Worm (Caenorhabditis elegans): ENCODE results near the gene F21D5.4.

Gene F21D5.4

DNA sequence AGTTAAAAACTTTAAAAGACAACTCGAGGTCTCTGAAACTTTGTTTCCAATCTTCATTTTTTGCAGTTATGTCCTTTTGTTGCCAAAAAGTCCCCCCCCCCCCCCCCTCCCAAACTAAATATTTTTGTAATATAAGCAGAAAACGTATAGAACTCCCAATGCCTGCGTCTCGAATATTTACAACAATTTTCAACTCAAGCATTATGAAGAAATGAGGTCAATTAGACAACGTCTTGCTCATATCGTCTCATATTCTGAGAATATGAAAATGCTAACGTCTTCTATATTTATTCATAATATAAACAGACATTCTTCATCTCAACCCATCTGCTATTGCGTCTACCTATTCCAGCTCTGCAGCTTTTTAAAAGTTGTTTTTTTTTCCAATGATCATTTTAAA is 19.7 kb upstream of the F21D5.4 start, which contains the start of gene H23L24.1 (continued):
- no peak for TF ChIP-seq madf-9 (GFP tag; conservative IDR thresholded peaks at IDR 0.05)

DNA sequence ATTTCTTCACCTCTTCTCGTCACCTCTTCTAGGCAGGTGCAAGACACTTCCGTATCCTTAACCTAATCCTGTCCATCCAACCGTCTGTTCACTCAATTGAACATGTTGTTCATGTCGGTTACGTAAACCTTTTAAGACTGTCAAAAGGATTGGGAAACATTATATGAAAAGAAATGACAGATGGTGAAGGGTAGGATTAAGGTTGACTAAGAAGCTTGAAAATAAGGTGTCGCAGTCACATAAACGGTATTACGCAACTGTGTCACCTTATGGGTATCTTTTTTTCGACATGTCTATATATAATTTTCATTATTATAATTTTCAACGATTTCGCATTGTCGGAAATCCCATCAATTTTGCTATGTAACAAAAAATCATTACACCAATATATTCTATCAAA is 15.1 kb upstream of the F21D5.4 start:
- no peak for TF ChIP-seq nhr-28 (tag; optimal IDR thresholded peaks at IDR 0.05)
- TF ChIP-seq ztf-7 (tag; optimal IDR thresholded peaks at IDR 0.05), result no peak
- no peak for TF ChIP-seq ZK337.2 (GFP tag; IDR thresholded peaks at IDR 0.05)
- TF ChIP-seq F10B5.3 (tag; optimal IDR thresholded peaks at IDR 0.05), result no peak
- TF ChIP-seq F44E2.7 (GFP tag; IDR thresholded peaks at IDR 0.05), result no peak

DNA sequence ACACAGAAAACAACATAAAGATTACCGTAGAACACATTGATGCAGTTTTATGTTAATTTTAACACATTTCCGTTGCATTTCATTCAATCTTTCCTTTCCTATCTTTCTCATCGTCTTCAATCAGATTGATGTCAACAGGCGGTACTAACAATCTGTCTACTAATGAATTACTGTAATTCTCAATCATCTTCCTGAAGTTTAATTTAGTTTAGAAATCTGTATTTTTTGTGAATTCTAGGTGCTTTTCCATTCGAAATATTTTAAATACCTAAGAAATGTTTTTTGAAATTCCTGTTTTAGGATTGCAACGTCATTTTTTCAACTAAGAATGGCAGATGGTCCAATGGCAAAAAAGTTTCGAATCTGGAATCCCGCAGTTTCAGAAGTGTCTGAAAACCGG is 14.2 kb upstream of the F21D5.4 start, which contains the start of gene F21D5.9:
Gene F21D5.9 (plus strand): TSS at position 301 of the 400 bp plus-strand sequence.
- TF ChIP-seq R02D3.7 (tag; optimal IDR thresholded peaks at IDR 0.05), result no peak
- no peak for TF ChIP-seq ceh-28 (tag; optimal IDR thresholded peaks at IDR 0.05)
- TF ChIP-seq egl-43 (GFP tag; IDR thresholded peaks at IDR 0.05), result no peak
- TF ChIP-seq dmd-6 (GFP tag; IDR thresholded peaks at IDR 0.05), result no peak
- no peak for TF ChIP-seq ces-1 (GFP tag; optimal IDR thresholded peaks at IDR 0.05)
- TF ChIP-seq dpl-1 (GFP tag; optimal IDR thresholded peaks at IDR 0.05), result no peak
- no peak for TF ChIP-seq lin-15B (tag; optimal IDR thresholded peaks at IDR 0.05)
- TF ChIP-seq madf-5 (GFP tag; IDR thresholded peaks at IDR 0.05), result no peak
- TF ChIP-seq zfp-2 (tag; optimal IDR thresholded peaks at IDR 0.05), result no peak
- TF ChIP-seq F26F4.8 (GFP tag; conservative IDR thresholded peaks at IDR 0.05), result no peak
- no peak for TF ChIP-seq lin-13 (GFP tag; optimal IDR thresholded peaks at IDR 0.05)
- TF ChIP-seq nhr-111 (GFP tag; optimal IDR thresholded peaks at IDR 0.05), result no peak
- no peak for TF ChIP-seq hlh-30 (tag; optimal IDR thresholded peaks at IDR 0.05; ENCODE audit: insufficient read depth)
- no peak for TF ChIP-seq ceh-62 (tag; optimal IDR thresholded peaks at IDR 0.05)
- no peak for TF ChIP-seq mdt-29 (GFP tag; IDR thresholded peaks at IDR 0.05)
- TF ChIP-seq dve-1 (tag; optimal IDR thresholded peaks at IDR 0.05; ENCODE audit: insufficient read depth), result no peak
- TF ChIP-seq ZK337.2 (GFP tag; IDR thresholded peaks at IDR 0.05), result no peak
- no peak for TF ChIP-seq hmg-1.1 (GFP tag; IDR thresholded peaks at IDR 0.05)

DNA sequence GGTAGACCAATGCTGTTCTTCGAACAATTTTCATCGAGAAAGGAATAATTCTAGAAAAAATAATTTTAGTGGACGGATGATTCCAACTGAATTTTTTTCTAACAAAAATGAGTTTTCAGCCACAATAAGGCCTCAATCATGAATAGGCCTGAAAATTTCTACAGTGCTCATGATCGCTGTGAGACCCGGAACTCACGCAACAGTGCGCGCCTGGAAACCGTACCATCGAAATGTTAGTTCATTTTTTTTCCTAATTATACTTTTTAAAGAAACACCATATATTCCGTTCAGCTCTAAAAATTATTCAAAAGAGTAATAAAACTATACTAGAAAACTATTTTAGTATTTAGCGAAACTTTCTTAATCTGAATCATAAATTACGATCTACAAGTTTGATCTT is 13.0 kb upstream of the F21D5.4 start:
- TF ChIP-seq Y105C5A.15 (GFP tag; IDR thresholded peaks at IDR 0.05) (no peak), Y5F2A.4 (GFP tag; optimal IDR thresholded peaks at IDR 0.05) (no peak), dmd-6 (GFP tag; IDR thresholded peaks at IDR 0.05) (no peak), nhr-11 (tag; optimal IDR thresholded peaks at IDR 0.05) (no peak), egl-27 (tag; optimal IDR thresholded peaks at IDR 0.05) (no peak), lin-13 (GFP tag; optimal IDR thresholded peaks at IDR 0.05) (no peak), rbr-2 (tag; optimal IDR thresholded peaks at IDR 0.05) (no peak), ceh-62 (tag; optimal IDR thresholded peaks at IDR 0.05) (no peak), dpl-1 (GFP tag; optimal IDR thresholded peaks at IDR 0.05) (no peak)

DNA sequence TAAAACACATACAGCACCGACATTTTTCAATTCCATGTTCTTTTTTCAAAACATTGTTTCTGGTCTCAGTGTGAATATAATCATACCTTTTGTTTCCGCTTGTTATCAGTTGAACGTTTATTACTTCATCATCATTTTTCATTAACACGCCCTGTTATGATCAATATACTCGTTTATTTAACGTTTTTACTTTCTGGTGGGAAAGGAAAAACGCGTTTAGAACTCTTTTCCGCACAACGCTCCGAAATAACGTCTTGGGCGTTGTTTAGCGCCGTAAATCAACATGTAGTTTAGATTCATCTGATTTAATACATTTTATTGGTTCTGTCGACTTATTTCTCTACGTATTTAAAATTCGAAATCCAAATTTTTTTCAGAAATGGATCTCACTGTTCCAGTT is 12.5 kb upstream of the F21D5.4 start, which contains the start of gene pgm-3:
Gene pgm-3 (plus strand): TSS at position 378 of the 400 bp plus-strand sequence.
- no peak for TF ChIP-seq dmd-6 (GFP tag; IDR thresholded peaks at IDR 0.05)
- TF ChIP-seq nhr-28 (tag; optimal IDR thresholded peaks at IDR 0.05), result peak; percentile 64
- no peak for TF ChIP-seq ZK337.2 (GFP tag; IDR thresholded peaks at IDR 0.05)
- no peak for TF ChIP-seq D1046.2 (GFP tag; IDR thresholded peaks at IDR 0.05)
- no peak for TF ChIP-seq lsy-2 (tag; optimal IDR thresholded peaks at IDR 0.05)
- no peak for TF ChIP-seq T26A8.4 (GFP tag; IDR thresholded peaks at IDR 0.05)
- TF ChIP-seq gei-8 (GFP tag; optimal IDR thresholded peaks at IDR 0.05), result no peak
- TF ChIP-seq mdt-29 (GFP tag; IDR thresholded peaks at IDR 0.05), result no peak
- TF ChIP-seq pqm-1 (tag; optimal IDR thresholded peaks at IDR 0.05), result peak; percentile 63
- peak; percentile 15 for TF ChIP-seq R02D3.7 (tag; optimal IDR thresholded peaks at IDR 0.05)
- no peak for TF ChIP-seq nhr-111 (GFP tag; optimal IDR thresholded peaks at IDR 0.05)
- no peak for TF ChIP-seq ceh-82 (tag; optimal IDR thresholded peaks at IDR 0.05)
- no peak for TF ChIP-seq sdz-12 (GFP tag; optimal IDR thresholded peaks at IDR 0.05)
- TF ChIP-seq ceh-44 (GFP tag; IDR thresholded peaks at IDR 0.05), result no peak
- TF ChIP-seq hlh-30 (tag; optimal IDR thresholded peaks at IDR 0.05; ENCODE audit: insufficient read depth), result no peak
- TF ChIP-seq nhr-41 (GFP tag; IDR thresholded peaks at IDR 0.05), result no peak
- TF ChIP-seq zfp-2 (tag; optimal IDR thresholded peaks at IDR 0.05), result no peak
- no peak for TF ChIP-seq lin-29 (GFP tag; IDR thresholded peaks at IDR 0.05)
- TF ChIP-seq lim-7 (GFP tag; IDR thresholded peaks at IDR 0.05), result no peak
- TF ChIP-seq unc-39 (tag; optimal IDR thresholded peaks at IDR 0.05), result no peak
- TF ChIP-seq mep-1 (tag; optimal IDR thresholded peaks at IDR 0.05), result no peak
- no peak for TF ChIP-seq pha-4 (GFP tag; IDR thresholded peaks at IDR 0.05)
- TF ChIP-seq pha-4 (tag; optimal IDR thresholded peaks at IDR 0.05), result no peak
- TF ChIP-seq daf-12 (tag; optimal IDR thresholded peaks at IDR 0.05), result no peak
- no peak for TF ChIP-seq egl-43 (GFP tag; IDR thresholded peaks at IDR 0.05)
- peak; percentile 84 for TF ChIP-seq T20F7.1 (GFP tag; optimal IDR thresholded peaks at IDR 0.05)
